Worm (Caenorhabditis elegans): Measurements from ENCODE around the gene sec-24.2.
A peak's percentile ranks its signal among the peaks of the same experiment; 100 is the strongest.

sec-24.2 gene

ce11 chrIV:12371879-12372278 lies 11.3 kb upstream of the sec-24.2 start, which contains the start of gene wdr-46 (continued):
- no peak for TF ChIP-seq ceh-28 (tag; optimal IDR thresholded peaks at IDR 0.05)
- TF ChIP-seq nhr-237 (tag; optimal IDR thresholded peaks at IDR 0.05) = no peak
- no peak for TF ChIP-seq madf-5 (GFP tag; IDR thresholded peaks at IDR 0.05)
- no peak for TF ChIP-seq mdl-1 (tag; optimal IDR thresholded peaks at IDR 0.05)
- peak; percentile 2 for TF ChIP-seq F49E8.2 (tag; optimal IDR thresholded peaks at IDR 0.05; ENCODE audit: borderline replicate concordance)
- no peak for TF ChIP-seq mxl-3 (GFP tag; optimal IDR thresholded peaks at IDR 0.05)
- TF ChIP-seq pha-4 (GFP tag; IDR thresholded peaks at IDR 0.05) = no peak; the same call in 1 of the 2 replicates
- peak; percentile 63 for TF ChIP-seq pha-4 (tag; optimal IDR thresholded peaks at IDR 0.05)
- no peak for TF ChIP-seq ZK337.2 (GFP tag; IDR thresholded peaks at IDR 0.05)
- peak; percentile 67 for TF ChIP-seq lin-13 (GFP tag; optimal IDR thresholded peaks at IDR 0.05)
- TF ChIP-seq dmd-9 (GFP tag; IDR thresholded peaks at IDR 0.05) = no peak
- TF ChIP-seq T26A8.4 (GFP tag; IDR thresholded peaks at IDR 0.05) = peak; percentile 80
- peak; percentile 16 for TF ChIP-seq nhr-11 (tag; optimal IDR thresholded peaks at IDR 0.05)
- TF ChIP-seq lir-3 (tag; optimal IDR thresholded peaks at IDR 0.05) = no peak
- no peak for TF ChIP-seq fkh-10 (GFP tag; optimal IDR thresholded peaks at IDR 0.05)
- no peak for TF ChIP-seq unc-39 (tag; optimal IDR thresholded peaks at IDR 0.05)
- peak; percentile 29 for TF ChIP-seq ces-1 (GFP tag; optimal IDR thresholded peaks at IDR 0.05)
- no peak for TF ChIP-seq lin-39 (tag; optimal IDR thresholded peaks at IDR 0.05)
- TF ChIP-seq vab-7 (GFP tag; IDR thresholded peaks at IDR 0.05) = no peak
- no peak for TF ChIP-seq T20F7.1 (GFP tag; optimal IDR thresholded peaks at IDR 0.05)
- TF ChIP-seq F37D6.2 (tag; optimal IDR thresholded peaks at IDR 0.05) = peak; percentile 47
- peak; percentile 99 for TF ChIP-seq dpl-1 (GFP tag; optimal IDR thresholded peaks at IDR 0.05)
- no peak for TF ChIP-seq skn-1 (tag; optimal IDR thresholded peaks at IDR 0.05)
- TF ChIP-seq hmg-1.1 (GFP tag; IDR thresholded peaks at IDR 0.05) = peak; percentile 74
- no peak for TF ChIP-seq nhr-76 (tag; optimal IDR thresholded peaks at IDR 0.05)
- no peak for TF ChIP-seq aly-2 (tag; optimal IDR thresholded peaks at IDR 0.05)
- peak; percentile 88 for TF ChIP-seq mep-1 (tag; optimal IDR thresholded peaks at IDR 0.05)
- no peak for TF ChIP-seq dmd-8 (GFP tag; IDR thresholded peaks at IDR 0.05)
- no peak for TF ChIP-seq spr-3 (GFP tag; optimal IDR thresholded peaks at IDR 0.05)
- peak; percentile 43; the same call in 1 of the 2 replicates for TF ChIP-seq lin-29 (GFP tag; IDR thresholded peaks at IDR 0.05)
- peak; percentile 30 for TF ChIP-seq zip-2 (tag; optimal IDR thresholded peaks at IDR 0.05)
- TF ChIP-seq fos-1 (tag; optimal IDR thresholded peaks at IDR 0.05) = no peak
- no peak for TF ChIP-seq ceh-82 (tag; optimal IDR thresholded peaks at IDR 0.05)
- TF ChIP-seq nhr-28 (tag; optimal IDR thresholded peaks at IDR 0.05) = peak; percentile 50
- peak; percentile 62 for TF ChIP-seq hlh-11 (tag; optimal IDR thresholded peaks at IDR 0.05)
- peak; percentile 98 to 100 for TF ChIP-seq lsy-2 (tag; optimal IDR thresholded peaks at IDR 0.05)
- no peak for TF ChIP-seq nhr-111 (GFP tag; optimal IDR thresholded peaks at IDR 0.05)
- no peak for TF ChIP-seq zip-11 (GFP tag; IDR thresholded peaks at IDR 0.05)
- TF ChIP-seq ceh-32 (tag; optimal IDR thresholded peaks at IDR 0.05; ENCODE audit: poor library complexity) = no peak
- TF ChIP-seq lin-1 (GFP tag; IDR thresholded peaks at IDR 0.05) = no peak
- peak; percentile 71 for TF ChIP-seq rbr-2 (tag; optimal IDR thresholded peaks at IDR 0.05)
- TF ChIP-seq snpc-1.2 (GFP tag; IDR thresholded peaks at IDR 0.05) = peak; percentile 65; the same call in 1 of the 2 replicates
- TF ChIP-seq snpc-4 (tag; optimal IDR thresholded peaks at IDR 0.05) = no peak
- TF ChIP-seq unc-62 (GFP tag; optimal IDR thresholded peaks at IDR 0.05 in 1 of 2) = peak in 1 of 2 experiments; percentile 89
- no peak for TF ChIP-seq unc-62 (tag; optimal IDR thresholded peaks at IDR 0.05)
- peak; percentile 82 for TF ChIP-seq hlh-30 (tag; optimal IDR thresholded peaks at IDR 0.05; ENCODE audit: insufficient read depth)
- 0 out of 2 replicates have a peak, but pooled peaks have one; percentile 7 for TF ChIP-seq ctbp-1 (GFP tag; IDR thresholded peaks at IDR 0.05)
- no peak for TF ChIP-seq tag-97 (GFP tag; IDR thresholded peaks at IDR 0.05)
- TF ChIP-seq unc-130 (GFP tag; optimal IDR thresholded peaks at IDR 0.05) = no peak
- TF ChIP-seq lin-38 (GFP tag; IDR thresholded peaks at IDR 0.05) = no peak; the same call in 1 of the 2 replicates
- TF ChIP-seq tra-1 (GFP tag; IDR thresholded peaks at IDR 0.05) = 0 out of 2 replicates have a peak, but pooled peaks have one; percentile 9
- peak; percentile 7 for TF ChIP-seq cey-2 (tag; optimal IDR thresholded peaks at IDR 0.05; ENCODE audit: borderline replicate concordance, insufficient read depth)

All from whole organism, L4 larva.